Worm (Caenorhabditis elegans): ENCODE data around the gene prp-8.

Gene prp-8

DNA sequence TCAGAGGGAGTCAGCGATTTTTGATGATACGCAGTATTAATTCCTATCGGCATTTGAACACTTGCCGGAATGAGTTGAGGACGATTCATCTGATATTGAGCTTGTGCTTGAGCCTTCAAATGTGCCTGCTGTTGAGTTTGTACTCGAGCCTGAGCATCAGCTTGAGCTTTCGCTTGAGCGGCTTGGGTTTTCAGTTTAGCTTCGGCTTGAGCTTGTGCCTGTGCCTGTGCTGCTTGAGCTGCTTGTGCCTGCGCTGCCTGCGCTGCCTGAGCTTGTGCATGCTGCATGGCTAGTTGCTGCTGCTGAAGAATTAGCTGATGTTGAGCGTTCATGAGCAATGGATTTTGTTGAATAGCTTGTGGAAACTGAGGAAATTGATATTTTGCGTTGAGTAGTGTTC is 48.3 kb upstream of the prp-8 start:
- no peak for TF ChIP-seq lin-39 (tag; optimal IDR thresholded peaks at IDR 0.05)
- no peak for TF ChIP-seq nhr-237 (tag; optimal IDR thresholded peaks at IDR 0.05)
- TF ChIP-seq elt-3 (tag; optimal IDR thresholded peaks at IDR 0.05) = no peak
- no peak for TF ChIP-seq fos-1 (tag; optimal IDR thresholded peaks at IDR 0.05)
- no peak for TF ChIP-seq nfya-1 (tag; optimal IDR thresholded peaks at IDR 0.05; ENCODE audit: insufficient read depth)
- no peak for TF ChIP-seq nhr-25 (tag; optimal IDR thresholded peaks at IDR 0.05)
- TF ChIP-seq pqm-1 (tag; optimal IDR thresholded peaks at IDR 0.05) = no peak
- TF ChIP-seq eor-1 (tag; optimal IDR thresholded peaks at IDR 0.05) = no peak
- TF ChIP-seq nhr-67 (tag; optimal IDR thresholded peaks at IDR 0.05) = no peak
- no peak for TF ChIP-seq lsy-12 (tag; optimal IDR thresholded peaks at IDR 0.05)

DNA sequence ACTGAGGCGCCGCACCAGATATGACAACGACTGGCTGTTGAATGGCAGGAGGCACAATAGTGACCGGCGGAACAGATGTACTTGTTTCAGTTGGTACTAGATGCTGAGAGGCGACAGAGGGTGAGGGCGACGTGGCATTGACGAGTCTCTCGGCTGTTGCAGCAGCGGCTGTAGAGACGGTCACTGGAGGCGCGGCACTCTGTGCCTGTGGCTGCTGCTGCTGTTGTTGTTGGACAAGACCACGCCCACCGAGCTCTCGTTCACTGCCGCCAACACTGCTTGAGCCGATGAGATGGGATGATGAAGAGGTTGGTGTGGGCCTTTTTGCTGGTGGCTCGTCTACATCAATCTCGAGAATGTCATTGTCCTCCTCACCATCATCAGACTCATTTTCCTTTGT is 47.0 kb upstream of the prp-8 start:
- TF ChIP-seq nfya-1 (tag; optimal IDR thresholded peaks at IDR 0.05; ENCODE audit: insufficient read depth) (no peak), mdl-1 (tag; optimal IDR thresholded peaks at IDR 0.05) (no peak), daf-12 (tag; optimal IDR thresholded peaks at IDR 0.05) (no peak), nhr-67 (tag; optimal IDR thresholded peaks at IDR 0.05) (no peak), nhr-23 (tag; optimal IDR thresholded peaks at IDR 0.05) (no peak), jun-1 (tag; optimal IDR thresholded peaks at IDR 0.05) (no peak), ztf-4 (tag; optimal IDR thresholded peaks at IDR 0.05) (no peak), unc-62 (GFP tag; optimal IDR thresholded peaks at IDR 0.05) (no peak), R02D3.7 (tag; optimal IDR thresholded peaks at IDR 0.05) (no peak), pqm-1 (tag; optimal IDR thresholded peaks at IDR 0.05) (no peak), nhr-12 (tag; optimal IDR thresholded peaks at IDR 0.05) (no peak), snpc-4 (tag; optimal IDR thresholded peaks at IDR 0.05) (no peak), lsy-12 (tag; optimal IDR thresholded peaks at IDR 0.05) (no peak), elt-1 (tag; optimal IDR thresholded peaks at IDR 0.05) (no peak)

DNA sequence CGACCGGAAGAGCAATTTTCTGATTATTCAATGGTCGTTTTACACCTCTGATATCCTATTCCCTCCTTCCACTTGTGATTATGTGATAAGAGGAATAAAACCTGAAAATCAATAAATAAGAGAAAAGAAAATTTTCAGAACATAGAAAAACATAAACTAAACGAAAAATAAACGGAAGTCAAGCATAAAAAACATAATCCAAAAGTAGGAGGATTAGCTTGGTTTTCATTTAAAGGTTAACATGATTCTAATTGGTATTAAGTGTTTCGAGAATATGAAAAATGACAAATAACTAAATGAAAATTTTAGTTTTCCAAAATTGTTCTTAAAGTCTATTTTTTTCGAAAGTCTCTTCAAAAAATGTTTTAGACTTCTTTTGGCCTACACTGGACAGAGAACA is 43.0 kb upstream of the prp-8 start, which contains the start of gene gei-8:
TSS of gene gei-8 (minus strand) at position 101 of the 400 bp plus-strand sequence.
- TF ChIP-seq pqm-1 (tag; optimal IDR thresholded peaks at IDR 0.05) (no peak), fos-1 (tag; optimal IDR thresholded peaks at IDR 0.05) (no peak), elt-1 (tag; optimal IDR thresholded peaks at IDR 0.05) (no peak), snpc-4 (tag; optimal IDR thresholded peaks at IDR 0.05) (no peak), elt-2 (tag; optimal IDR thresholded peaks at IDR 0.05) (no peak), ama-1 (optimal IDR thresholded peaks at IDR 0.05) (no peak), ceh-16 (tag; optimal IDR thresholded peaks at IDR 0.05) (no peak), nhr-11 (tag; optimal IDR thresholded peaks at IDR 0.05) (no peak), ztf-11 (tag; optimal IDR thresholded peaks at IDR 0.05) (no peak), nhr-25 (tag; optimal IDR thresholded peaks at IDR 0.05) (no peak), nhr-12 (tag; optimal IDR thresholded peaks at IDR 0.05) (no peak), skn-1 (tag; optimal IDR thresholded peaks at IDR 0.05) (no peak), fkh-10 (GFP tag; optimal IDR thresholded peaks at IDR 0.05) (no peak), ztf-4 (tag; optimal IDR thresholded peaks at IDR 0.05) (no peak), ZK546.5 (tag; optimal IDR thresholded peaks at IDR 0.05) (no peak), nhr-77 (tag; optimal IDR thresholded peaks at IDR 0.05) (no peak)

- TF ChIP-seq lin-39 (tag; optimal IDR thresholded peaks at IDR 0.05) = no peak
- no peak for TF ChIP-seq fkh-10 (GFP tag; optimal IDR thresholded peaks at IDR 0.05)
- TF ChIP-seq nhr-76 (tag; optimal IDR thresholded peaks at IDR 0.05) = no peak
- TF ChIP-seq elt-3 (tag; optimal IDR thresholded peaks at IDR 0.05) = no peak
- TF ChIP-seq lin-15B (tag; optimal IDR thresholded peaks at IDR 0.05) = no peak
- no peak for TF ChIP-seq nhr-77 (tag; optimal IDR thresholded peaks at IDR 0.05)
- TF ChIP-seq ztf-4 (tag; optimal IDR thresholded peaks at IDR 0.05) = no peak
- TF ChIP-seq nhr-237 (tag; optimal IDR thresholded peaks at IDR 0.05) = no peak
- TF ChIP-seq eor-1 (tag; optimal IDR thresholded peaks at IDR 0.05) = no peak
- no peak for TF ChIP-seq elt-1 (tag; optimal IDR thresholded peaks at IDR 0.05)
- no peak for TF ChIP-seq egl-5 (tag; optimal IDR thresholded peaks at IDR 0.05)
- no peak for TF ChIP-seq elt-2 (tag; optimal IDR thresholded peaks at IDR 0.05)
- TF ChIP-seq mml-1 (tag; optimal IDR thresholded peaks at IDR 0.05) = no peak
- no peak for TF ChIP-seq nfya-1 (tag; optimal IDR thresholded peaks at IDR 0.05; ENCODE audit: insufficient read depth)
- no peak for TF ChIP-seq tbx-2 (tag; optimal IDR thresholded peaks at IDR 0.05)
- no peak for TF ChIP-seq fkh-2 (tag; optimal IDR thresholded peaks at IDR 0.05)
- no peak for TF ChIP-seq skn-1 (tag; optimal IDR thresholded peaks at IDR 0.05)
- TF ChIP-seq aly-2 (tag; optimal IDR thresholded peaks at IDR 0.05) = no peak
- no peak for TF ChIP-seq pha-4 (tag; optimal IDR thresholded peaks at IDR 0.05)
These were observed 42.2 kb upstream of the prp-8 start for ce11 chrIII:8121923-8122322.

All from whole organism, L3 larva.